Fruit fly (Drosophila melanogaster): ENCODE measurements around the gene CG33764.

CG33764 gene

DNA sequence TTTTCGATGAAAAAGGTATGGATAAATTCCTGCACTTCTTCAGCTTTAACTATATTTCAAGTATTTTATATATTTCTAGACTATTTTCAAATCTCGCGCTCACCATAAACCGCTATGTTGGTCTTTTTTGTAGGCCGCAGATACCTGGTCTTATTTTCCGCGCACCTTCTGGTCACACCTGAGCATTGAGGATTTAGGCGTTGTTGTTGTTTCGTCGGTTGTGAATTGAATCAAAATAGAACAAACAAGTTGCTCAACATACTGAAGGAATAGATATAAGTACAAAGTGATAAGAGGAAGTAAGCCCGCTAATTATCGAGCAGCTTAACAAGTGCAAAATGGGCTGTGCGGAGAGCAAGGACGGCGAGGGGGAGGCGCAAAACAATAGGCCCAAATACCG lies 10.5 kb upstream of the CG33764 start, which contains the start of gene Ctl1:
Ctl1 (plus strand) TSS at position 167 of the 400 bp plus-strand sequence.
- TF ChIP-seq Aef1 (GFP tag; IDR thresholded peaks at IDR 0.05) (no peak), CG4617 (GFP tag; optimal IDR thresholded peaks at IDR 0.05; ENCODE audit: borderline replicate concordance) (peak; percentile 43), CG14860 (GFP tag; IDR thresholded peaks at IDR 0.05; ENCODE audit: partially characterized antibody) (no peak), E2f1 (GFP tag; IDR thresholded peaks at IDR 0.05) (no peak), Trl (optimal IDR thresholded peaks at IDR 0.05) (no peak), Trl (GFP tag; optimal IDR thresholded peaks at IDR 0.05) (no peak), nmo (GFP tag; optimal IDR thresholded peaks at IDR 0.05) (no peak), CG2199 (GFP tag; IDR thresholded peaks at IDR 0.05) (no peak), CG7357 (GFP tag; IDR thresholded peaks at IDR 0.05) (no peak), pho (GFP tag; optimal IDR thresholded peaks at IDR 0.05) (no peak), CG11504 (tag; optimal IDR thresholded peaks at IDR 0.05) (no peak), CG3847 (GFP tag; IDR thresholded peaks at IDR 0.05) (peak; percentile 26; the same call in 1 of the 2 replicates), caup (GFP tag; optimal IDR thresholded peaks at IDR 0.05; ENCODE audit: severe bottlenecking) (no peak), CG4360 (GFP tag; IDR thresholded peaks at IDR 0.05) (peak; percentile 90), gfzf (GFP tag; optimal IDR thresholded peaks at IDR 0.05) (peak; percentile 88), CG10543 (GFP tag; optimal IDR thresholded peaks at IDR 0.05) (no peak), CG31388 (GFP tag; optimal IDR thresholded peaks at IDR 0.05) (no peak), Dip3 (GFP tag; optimal IDR thresholded peaks at IDR 0.05) (no peak), emc (GFP tag; optimal IDR thresholded peaks at IDR 0.05) (no peak), CG11456 (GFP tag; IDR thresholded peaks at IDR 0.05) (no peak), dmrt99B (tag; optimal IDR thresholded peaks at IDR 0.05) (no peak), CG6254 (GFP tag; optimal IDR thresholded peaks at IDR 0.05) (no peak), Hr3 (GFP tag; optimal IDR thresholded peaks at IDR 0.05) (no peak), sr (GFP tag; IDR thresholded peaks at IDR 0.05) (no peak), bigmax (GFP tag; optimal IDR thresholded peaks at IDR 0.05) (no peak), gsb-n (tag; optimal IDR thresholded peaks at IDR 0.05) (no peak), wek (GFP tag; optimal IDR thresholded peaks at IDR 0.05) (no peak), sens (GFP tag) (peak; percentile 84), stwl (tag; optimal IDR thresholded peaks at IDR 0.05) (peak; percentile 43), pan (optimal IDR thresholded peaks at IDR 0.05) (no peak), pan (GFP tag; optimal IDR thresholded peaks at IDR 0.05 in 1 of 2, IDR thresholded peaks at IDR 0.05 in 1 of 2) (no peak), pb (GFP tag; optimal IDR thresholded peaks at IDR 0.05) (no peak), zfh2 (GFP tag; optimal IDR thresholded peaks at IDR 0.05) (no peak), CG17829 (tag; optimal IDR thresholded peaks at IDR 0.05) (no peak), BEAF-32 (GFP tag; optimal IDR thresholded peaks at IDR 0.05) (peak; percentile 11), CG8281 (tag; optimal IDR thresholded peaks at IDR 0.05) (peak; percentile 16), Fer1 (GFP tag; optimal IDR thresholded peaks at IDR 0.05) (no peak), CG32767 (GFP tag; IDR thresholded peaks at IDR 0.05) (no peak), sd (tag; optimal IDR thresholded peaks at IDR 0.05) (no peak), CG12659 (GFP tag; optimal IDR thresholded peaks at IDR 0.05) (peak; percentile 13), tx (GFP tag; optimal IDR thresholded peaks at IDR 0.05) (no peak), kah (GFP tag; optimal IDR thresholded peaks at IDR 0.05) (peak; percentile 88), salm (tag; optimal IDR thresholded peaks at IDR 0.05) (no peak), Dp (GFP tag; optimal IDR thresholded peaks at IDR 0.05) (peak; percentile 91), wdn (GFP tag; IDR thresholded peaks at IDR 0.05) (no peak), CG1603 (tag; optimal IDR thresholded peaks at IDR 0.05) (peak; percentile 24), NFAT (GFP tag; IDR thresholded peaks at IDR 0.05) (no peak), gcm2 (GFP tag; optimal IDR thresholded peaks at IDR 0.05) (no peak), phol (tag; optimal IDR thresholded peaks at IDR 0.05) (no peak), Gug (GFP tag; IDR thresholded peaks at IDR 0.05) (no peak), Dad (GFP tag; optimal IDR thresholded peaks at IDR 0.05) (no peak), Xbp1 (GFP tag; optimal IDR thresholded peaks at IDR 0.05) (no peak)
